Worm (Caenorhabditis elegans): ENCODE data around the gene tbc-17.

The tbc-17 gene

DNA sequence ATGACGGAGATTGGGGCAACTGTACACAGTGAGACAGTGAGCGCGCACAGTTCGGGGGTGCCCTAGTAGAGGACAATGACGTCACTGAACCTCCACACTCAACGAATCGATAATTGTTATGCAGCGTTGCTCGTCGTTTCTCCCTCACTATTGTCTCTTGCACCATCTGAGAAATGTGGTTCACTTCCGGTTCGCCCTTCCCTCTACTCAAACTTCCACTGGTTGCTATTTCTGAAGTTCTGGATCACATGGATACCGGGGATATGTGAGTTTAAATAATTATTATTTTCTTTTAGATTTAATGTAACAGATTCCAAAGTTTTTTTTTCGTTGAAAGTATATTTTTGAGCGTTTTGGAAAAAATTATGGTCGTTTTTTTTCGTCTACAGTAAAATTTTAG is 62.0 kb downstream of the tbc-17 start, which contains the start of the genes Y46G5A.7 and Y46G5A.8:
Y46G5A.7 (minus strand) TSS at position 153 of the 400 bp plus-strand sequence.
Y46G5A.8 (plus strand) TSS at position 159 of the 400 bp plus-strand sequence.
- TF ChIP-seq ets-7 (tag; optimal IDR thresholded peaks at IDR 0.05) (peak; percentile 94), hnd-1 (tag; optimal IDR thresholded peaks at IDR 0.05) (no peak)

DNA sequence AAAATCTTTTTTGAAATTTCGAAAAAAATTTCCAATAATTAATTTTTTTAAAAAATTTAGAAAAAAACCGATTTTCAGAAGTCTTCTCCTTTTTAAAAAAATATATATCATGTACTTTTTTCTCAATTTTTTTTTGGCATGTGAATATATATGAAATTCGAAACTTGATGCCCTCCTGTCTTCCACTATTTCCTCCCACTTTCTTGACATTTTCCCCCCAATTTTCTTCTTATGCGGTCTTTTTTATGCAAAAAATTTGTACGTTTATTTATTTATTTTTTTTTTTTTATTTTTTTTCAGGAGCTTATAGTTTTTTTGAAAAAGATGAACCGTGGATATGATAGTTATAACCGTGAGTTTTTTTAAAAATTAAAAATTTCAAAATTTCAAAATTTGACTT is 66.3 kb downstream of the tbc-17 start, which contains the start of gene cnp-2:
cnp-2 (plus strand) TSS at position 301 of the 400 bp plus-strand sequence.
- TF ChIP-seq aly-1 (tag; optimal IDR thresholded peaks at IDR 0.05) (no peak), pes-1 (GFP tag; IDR thresholded peaks at IDR 0.05) (no peak), hmg-4 (GFP tag; optimal IDR thresholded peaks at IDR 0.05) (no peak), hnd-1 (tag; optimal IDR thresholded peaks at IDR 0.05) (no peak), scrt-1 (GFP tag; IDR thresholded peaks at IDR 0.05) (no peak), ets-7 (tag; optimal IDR thresholded peaks at IDR 0.05) (no peak), ama-1 (optimal IDR thresholded peaks at IDR 0.05) (no peak), tbx-37 (GFP tag; conservative IDR thresholded peaks at IDR 0.05) (no peak), tbx-11 (GFP tag; IDR thresholded peaks at IDR 0.05) (no peak), F13C5.2 (tag; optimal IDR thresholded peaks at IDR 0.05) (no peak), sea-1 (GFP tag; conservative IDR thresholded peaks at IDR 0.05) (no peak), hmbx-1 (tag; optimal IDR thresholded peaks at IDR 0.05) (no peak), flt-1 (GFP tag; IDR thresholded peaks at IDR 0.05) (no peak), B0310.2 (tag; optimal IDR thresholded peaks at IDR 0.05) (no peak)

DNA sequence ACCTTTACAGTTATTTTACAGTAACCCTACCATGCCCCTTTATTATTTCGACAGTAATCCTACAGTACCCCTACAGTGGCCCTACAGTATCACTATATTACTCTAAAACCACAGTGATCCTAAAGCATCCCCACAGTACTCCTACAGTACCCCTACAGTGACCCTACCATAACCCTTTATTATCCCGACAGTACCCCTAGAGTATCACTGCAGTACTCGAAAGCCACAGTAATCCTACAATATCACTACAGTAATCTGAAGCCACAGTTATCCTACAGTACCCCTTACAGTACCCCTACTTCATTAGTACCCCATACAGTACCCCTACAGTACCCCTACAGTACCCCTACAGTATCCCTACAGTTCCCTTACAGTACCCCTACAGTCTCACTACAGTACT is 70.3 kb downstream of the tbc-17 start:
- TF ChIP-seq scrt-1 (GFP tag; IDR thresholded peaks at IDR 0.05): no peak
- TF ChIP-seq ceh-36 (tag; optimal IDR thresholded peaks at IDR 0.05): no peak
- TF ChIP-seq F13C5.2 (tag; optimal IDR thresholded peaks at IDR 0.05): no peak
- TF ChIP-seq flt-1 (GFP tag; IDR thresholded peaks at IDR 0.05): no peak
- no peak for TF ChIP-seq hmbx-1 (tag; optimal IDR thresholded peaks at IDR 0.05)
- no peak for TF ChIP-seq sea-1 (GFP tag; conservative IDR thresholded peaks at IDR 0.05)
- no peak for TF ChIP-seq tbx-37 (GFP tag; conservative IDR thresholded peaks at IDR 0.05)
- no peak for TF ChIP-seq B0310.2 (tag; optimal IDR thresholded peaks at IDR 0.05)
- TF ChIP-seq ama-1 (optimal IDR thresholded peaks at IDR 0.05): no peak
- no peak for TF ChIP-seq hmg-4 (GFP tag; optimal IDR thresholded peaks at IDR 0.05)
- no peak for TF ChIP-seq pes-1 (GFP tag; IDR thresholded peaks at IDR 0.05)
- TF ChIP-seq tra-4 (tag; optimal IDR thresholded peaks at IDR 0.05): no peak
- TF ChIP-seq tbx-11 (GFP tag; IDR thresholded peaks at IDR 0.05): no peak

DNA sequence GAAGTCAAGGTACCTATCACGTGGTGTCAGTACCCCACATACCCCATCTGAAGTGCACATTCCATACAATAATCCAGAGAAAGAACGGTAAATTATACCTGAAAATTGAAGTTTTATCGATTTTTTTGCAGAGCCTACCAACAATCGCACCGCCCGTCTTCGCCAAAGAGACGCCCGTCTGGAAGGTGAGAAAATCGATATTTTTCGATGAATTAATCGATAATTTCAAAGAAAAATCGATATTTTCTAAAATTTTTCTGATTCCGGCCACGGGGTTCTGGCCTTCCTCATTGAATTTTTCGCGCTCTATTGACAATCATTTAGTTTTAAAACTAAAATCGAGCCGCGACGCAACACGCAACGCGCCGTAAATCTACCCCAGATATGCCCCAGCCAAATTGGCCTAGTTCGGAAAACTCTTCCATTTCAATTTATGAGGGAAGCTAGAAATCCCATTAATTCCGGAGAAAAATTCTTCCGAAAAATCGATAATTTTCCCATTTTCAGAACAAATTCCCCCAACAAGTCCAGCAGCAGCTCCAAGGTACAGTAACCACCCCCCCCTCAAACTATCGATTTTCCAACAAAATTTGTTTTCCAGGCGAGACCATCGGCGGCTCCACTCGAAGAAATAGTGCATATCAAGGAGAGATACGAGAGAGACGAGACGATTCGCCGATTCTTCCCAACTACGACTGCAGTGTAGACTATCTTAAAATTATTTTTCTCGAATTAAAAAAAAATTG is 72.4 kb downstream of the tbc-17 start:
- no peak for TF ChIP-seq hnd-1 (tag; optimal IDR thresholded peaks at IDR 0.05)
- no peak for TF ChIP-seq hmg-4 (GFP tag; optimal IDR thresholded peaks at IDR 0.05)
- no peak for TF ChIP-seq B0310.2 (tag; optimal IDR thresholded peaks at IDR 0.05)
- no peak for TF ChIP-seq ets-7 (tag; optimal IDR thresholded peaks at IDR 0.05)
- TF ChIP-seq tbx-37 (GFP tag; conservative IDR thresholded peaks at IDR 0.05): no peak
- TF ChIP-seq pes-1 (GFP tag; IDR thresholded peaks at IDR 0.05): peak; percentile 51; the same call in 1 of the 2 replicates

DNA sequence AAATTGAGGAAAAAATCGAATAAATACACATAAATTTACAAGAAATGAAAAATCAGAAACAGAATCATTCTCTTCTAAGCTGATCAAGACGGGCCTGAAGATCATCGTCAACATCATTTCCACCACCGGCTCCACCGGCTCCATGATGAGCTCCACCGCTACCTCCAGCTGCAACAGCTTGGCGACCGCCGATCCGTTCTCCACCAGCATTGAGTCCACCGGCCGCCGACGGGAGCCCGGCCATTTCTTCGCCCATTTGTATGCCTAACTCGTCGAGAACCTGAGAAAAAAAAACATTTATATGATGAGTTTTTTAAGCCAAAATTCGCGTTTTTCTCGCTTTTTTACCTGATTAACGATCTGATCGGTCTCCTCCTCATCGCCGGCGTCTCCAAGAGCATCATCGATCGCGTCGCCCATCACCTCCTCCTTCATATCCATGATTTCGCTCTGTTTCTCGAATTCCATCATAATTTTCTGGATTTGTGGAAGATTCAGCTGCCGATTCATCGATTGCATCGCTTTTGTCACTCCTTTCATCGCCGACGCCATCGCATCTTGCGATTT is 73.1 kb downstream of the tbc-17 start:
- TF ChIP-seq ets-7 (tag; optimal IDR thresholded peaks at IDR 0.05): no peak
- no peak for TF ChIP-seq hmbx-1 (tag; optimal IDR thresholded peaks at IDR 0.05)
- TF ChIP-seq tbx-37 (GFP tag; conservative IDR thresholded peaks at IDR 0.05): no peak
- TF ChIP-seq scrt-1 (GFP tag; IDR thresholded peaks at IDR 0.05): no peak
- no peak for TF ChIP-seq ceh-36 (tag; optimal IDR thresholded peaks at IDR 0.05)
- no peak for TF ChIP-seq hmg-4 (GFP tag; optimal IDR thresholded peaks at IDR 0.05)
- no peak for TF ChIP-seq flt-1 (GFP tag; IDR thresholded peaks at IDR 0.05)

DNA sequence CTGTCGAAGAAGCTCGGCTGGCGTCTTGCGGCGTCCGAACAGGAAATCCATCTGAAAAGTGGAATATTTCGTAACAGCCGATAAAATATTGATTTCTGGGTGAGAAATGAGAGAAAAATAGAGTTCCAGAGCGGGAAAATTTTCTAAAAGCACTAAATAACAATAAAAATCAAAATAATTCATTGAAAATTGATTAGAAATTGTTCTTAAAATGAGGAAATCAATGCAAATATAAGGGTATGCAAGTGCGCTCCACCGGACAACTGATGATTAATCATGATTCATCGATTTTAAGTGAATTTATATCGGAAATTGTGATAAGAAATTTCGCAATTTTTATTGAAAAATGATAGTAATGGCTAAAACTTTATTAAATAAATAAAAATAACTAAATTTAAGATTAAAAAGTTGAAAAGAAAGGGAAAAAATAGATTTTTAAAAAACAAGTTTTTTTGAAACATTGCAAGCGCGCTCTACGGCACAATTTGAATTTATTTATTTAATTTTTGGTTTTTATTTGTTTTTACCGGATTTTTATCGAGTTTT is 74.0 kb downstream of the tbc-17 start, which contains the start of the genes vps-2 and tiar-2:
vps-2 (minus strand) TSS at position 51 of the 546 bp plus-strand sequence.
tiar-2 (plus strand) TSS at position 520 of the 546 bp plus-strand sequence.
- no peak for TF ChIP-seq tra-4 (tag; optimal IDR thresholded peaks at IDR 0.05)
- TF ChIP-seq hmg-4 (GFP tag; optimal IDR thresholded peaks at IDR 0.05): no peak
- peak; percentile 30 for TF ChIP-seq F13C5.2 (tag; optimal IDR thresholded peaks at IDR 0.05)
- TF ChIP-seq ets-7 (tag; optimal IDR thresholded peaks at IDR 0.05): no peak

DNA sequence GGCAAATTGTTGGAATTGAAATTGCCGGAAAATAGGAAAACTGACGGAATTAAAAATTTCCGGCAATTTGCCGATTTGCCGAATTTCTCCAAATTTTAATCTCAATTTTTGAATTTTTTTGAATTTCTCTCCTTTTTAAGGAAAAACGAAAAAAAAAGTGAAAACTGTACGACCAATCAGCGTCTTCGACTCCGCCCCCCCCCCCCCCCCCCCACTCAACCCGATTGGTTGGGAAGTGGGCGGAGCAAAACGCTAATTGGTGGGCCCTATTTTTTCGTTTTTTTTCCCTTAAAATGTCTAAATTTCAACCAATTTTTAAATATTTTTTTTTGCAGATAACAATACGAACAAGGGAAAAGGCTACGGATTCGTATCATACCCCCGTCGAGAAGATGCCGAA is 75.7 kb downstream of the tbc-17 start:
- no peak for TF ChIP-seq hmbx-1 (tag; optimal IDR thresholded peaks at IDR 0.05)

DNA sequence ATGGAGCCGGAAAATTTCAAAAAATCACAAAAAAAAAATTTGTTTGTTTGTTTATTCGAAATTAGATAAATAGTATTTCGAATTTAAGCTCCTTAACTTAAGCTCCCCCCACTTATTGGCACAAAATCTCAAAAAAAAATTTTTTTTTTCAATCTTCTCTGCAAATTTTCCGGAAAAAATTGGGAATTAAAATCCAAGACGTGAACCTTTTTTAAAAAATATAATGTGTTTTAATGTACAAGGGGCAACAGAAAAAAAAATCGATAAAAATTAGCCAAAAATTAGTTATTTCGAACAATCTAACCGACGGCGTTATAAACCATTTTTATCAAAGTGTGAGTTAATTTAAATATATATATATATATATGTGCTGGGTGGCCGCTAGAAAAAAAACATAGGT is 80.2 kb downstream of the tbc-17 start, which contains the start of gene Y46G5A.14:
Y46G5A.14 (plus strand) TSS at position 301 of the 400 bp plus-strand sequence.
- no peak for TF ChIP-seq flt-1 (GFP tag; IDR thresholded peaks at IDR 0.05)
- TF ChIP-seq ceh-36 (tag; optimal IDR thresholded peaks at IDR 0.05): no peak
- no peak for TF ChIP-seq hmbx-1 (tag; optimal IDR thresholded peaks at IDR 0.05)
- TF ChIP-seq tbx-11 (GFP tag; IDR thresholded peaks at IDR 0.05): no peak
- no peak for TF ChIP-seq ama-1 (optimal IDR thresholded peaks at IDR 0.05)
- no peak for TF ChIP-seq hmg-4 (GFP tag; optimal IDR thresholded peaks at IDR 0.05)
- TF ChIP-seq tra-4 (tag; optimal IDR thresholded peaks at IDR 0.05): no peak
